Fruit fly (Drosophila melanogaster): Measurements from ENCODE around the gene Ncoa6.

The Ncoa6 gene

DNA sequence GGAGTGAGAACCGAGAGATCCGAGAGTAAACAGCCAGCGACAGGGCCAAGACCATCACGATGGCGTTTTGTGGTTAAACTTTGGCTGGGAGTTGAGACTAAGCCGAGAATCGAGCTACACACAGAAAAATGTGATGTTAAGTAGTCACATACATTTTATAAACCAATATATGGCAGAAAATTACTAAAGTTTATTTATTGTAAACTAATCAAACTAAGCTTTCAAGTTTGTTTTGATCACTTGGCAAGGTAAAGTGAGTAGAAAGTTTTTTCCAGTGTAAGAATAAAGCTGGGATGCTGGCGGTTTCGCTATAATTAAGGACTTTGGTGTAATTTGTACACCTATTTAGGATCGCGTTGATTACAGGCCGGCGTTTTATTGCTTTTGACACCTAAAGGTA, 46.1 kb upstream of the Ncoa6 start (continued):
- TF ChIP-seq salr (GFP tag; optimal IDR thresholded peaks at IDR 0.05) (peak in 1 of 2 experiments; percentile 55), eg (GFP tag; IDR thresholded peaks at IDR 0.05) (no peak), CG7368 (GFP tag; optimal IDR thresholded peaks at IDR 0.05) (peak; percentile 11), Sox15 (GFP tag; optimal IDR thresholded peaks at IDR 0.05) (no peak), CG4318 (GFP tag; optimal IDR thresholded peaks at IDR 0.05) (no peak), CG15336 (GFP tag; IDR thresholded peaks at IDR 0.05) (no peak), Eip78C (GFP tag) (peak; percentile 87), acj6 (GFP tag; optimal IDR thresholded peaks at IDR 0.05) (peak; percentile 38), Hr39 (GFP tag; optimal IDR thresholded peaks at IDR 0.05) (no peak), CG8632 (GFP tag; optimal IDR thresholded peaks at IDR 0.05) (peak; percentile 28), cyc (GFP tag; optimal IDR thresholded peaks at IDR 0.05) (peak; percentile 16), Hr38 (GFP tag; optimal IDR thresholded peaks at IDR 0.05) (no peak), dac (GFP tag; optimal IDR thresholded peaks at IDR 0.05) (no peak), CG10631 (GFP tag; optimal IDR thresholded peaks at IDR 0.05) (peak; percentile 63), CG31627 (GFP tag; optimal IDR thresholded peaks at IDR 0.05) (peak; percentile 11), lz (GFP tag; optimal IDR thresholded peaks at IDR 0.05) (peak; percentile 38), CG11902 (GFP tag; optimal IDR thresholded peaks at IDR 0.05) (no peak), CG11762 (GFP tag; optimal IDR thresholded peaks at IDR 0.05; ENCODE audit: insufficient read depth) (peak; percentile 30), Sox14 (GFP tag; optimal IDR thresholded peaks at IDR 0.05) (peak; percentile 56), Lpt (GFP tag; optimal IDR thresholded peaks at IDR 0.05) (no peak), dsx (GFP tag; optimal IDR thresholded peaks at IDR 0.05; ENCODE audit: poor library complexity, severe bottlenecking) (peak; percentile 79), Eip93F (GFP tag; optimal IDR thresholded peaks at IDR 0.05) (no peak), CG6854 (GFP tag; optimal IDR thresholded peaks at IDR 0.05) (no peak), topi (GFP tag; optimal IDR thresholded peaks at IDR 0.05) (peak; percentile 45), CG9139 (GFP tag; optimal IDR thresholded peaks at IDR 0.05) (peak; percentile 53), Ets96B (tag; optimal IDR thresholded peaks at IDR 0.05) (peak; percentile 80), CG8319 (GFP tag; optimal IDR thresholded peaks at IDR 0.05) (peak; percentile 18), OdsH (GFP tag; optimal IDR thresholded peaks at IDR 0.05) (peak; percentile 40), CG6792 (GFP tag; optimal IDR thresholded peaks at IDR 0.05) (peak; percentile 44), CG16779 (tag; optimal IDR thresholded peaks at IDR 0.05) (peak; percentile 14), Sox102F (GFP tag; optimal IDR thresholded peaks at IDR 0.05) (peak; percentile 15)

DNA sequence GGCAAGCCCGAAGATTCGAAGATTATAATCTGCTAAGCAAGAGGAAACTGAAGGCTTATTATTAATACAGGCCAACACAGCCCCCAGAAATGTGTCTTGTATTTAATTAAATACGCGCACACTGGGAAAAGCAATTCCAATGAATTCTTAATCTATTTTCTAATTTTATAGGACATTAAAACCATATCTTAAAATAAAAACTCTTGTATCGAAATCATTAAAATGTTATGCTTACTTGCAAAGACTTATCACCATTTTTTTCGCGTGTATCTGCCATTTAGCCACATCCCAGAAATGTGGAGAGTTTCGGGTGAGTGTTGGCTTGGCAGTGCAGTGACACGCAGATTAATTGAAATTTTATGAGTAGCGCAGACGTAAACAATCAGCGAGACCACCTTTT, 41.5 kb upstream of the Ncoa6 start:
- TF ChIP-seq CG10631 (GFP tag; optimal IDR thresholded peaks at IDR 0.05) (no peak), Lpt (GFP tag; optimal IDR thresholded peaks at IDR 0.05) (no peak), Smox (GFP tag; optimal IDR thresholded peaks at IDR 0.05) (no peak), Eip78C (GFP tag) (peak; percentile 56), CG31627 (GFP tag; optimal IDR thresholded peaks at IDR 0.05) (no peak), esn (GFP tag; optimal IDR thresholded peaks at IDR 0.05) (no peak), eg (GFP tag; IDR thresholded peaks at IDR 0.05) (0 out of 3 replicates have a peak, but pooled peaks have one; percentile 7), svp (GFP tag) (peak; percentile 36), Sox14 (GFP tag; optimal IDR thresholded peaks at IDR 0.05) (no peak), CG11902 (GFP tag; optimal IDR thresholded peaks at IDR 0.05) (no peak)

DNA sequence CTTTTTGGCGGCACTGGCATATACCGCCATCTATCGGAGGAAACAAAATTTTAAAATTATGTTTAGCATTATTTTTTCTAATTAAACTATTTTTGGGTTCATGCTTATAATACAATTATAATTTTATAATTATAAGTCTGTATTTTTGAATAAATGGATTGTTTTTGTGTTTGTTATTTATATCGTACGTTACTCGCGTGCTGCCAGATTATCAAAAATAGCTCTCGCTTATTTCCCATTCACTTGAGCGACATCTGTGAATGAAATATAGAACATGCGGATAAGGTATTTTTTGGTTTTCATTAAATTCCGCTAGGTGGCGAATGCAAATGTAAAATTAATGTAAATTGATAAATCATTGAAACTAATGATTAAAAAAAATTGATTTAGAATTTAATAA, 39.4 kb upstream of the Ncoa6 start:
- TF ChIP-seq CG6854 (GFP tag; optimal IDR thresholded peaks at IDR 0.05) (no peak), CG15336 (GFP tag; IDR thresholded peaks at IDR 0.05) (no peak), achi (GFP tag; optimal IDR thresholded peaks at IDR 0.05) (no peak), svp (GFP tag) (peak; percentile 53), CG31627 (GFP tag; optimal IDR thresholded peaks at IDR 0.05) (peak; percentile 6), dac (GFP tag; optimal IDR thresholded peaks at IDR 0.05) (no peak)

DNA sequence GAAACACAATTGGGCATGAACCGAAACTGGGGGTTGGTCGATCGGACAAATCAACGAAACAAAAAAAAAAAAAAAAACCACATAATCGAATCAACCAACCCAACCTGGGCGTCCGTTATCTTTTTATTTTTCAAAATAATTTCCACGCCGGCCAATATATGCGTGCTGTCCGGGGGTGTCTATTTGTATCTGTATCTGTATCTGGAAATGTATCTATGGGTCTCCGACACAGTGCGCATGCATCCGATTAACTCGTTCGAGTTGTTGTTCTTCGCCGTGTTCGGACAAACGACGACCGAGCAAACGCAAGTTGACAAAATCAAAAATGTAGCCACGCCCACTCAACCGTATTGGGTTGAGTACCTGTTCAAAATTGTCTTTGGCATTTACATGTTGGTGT, 35.9 kb upstream of the Ncoa6 start:
- TF ChIP-seq CG6808 (GFP tag; optimal IDR thresholded peaks at IDR 0.05) (no peak), salr (GFP tag; optimal IDR thresholded peaks at IDR 0.05) (no peak), eg (GFP tag; IDR thresholded peaks at IDR 0.05) (no peak), dac (GFP tag; optimal IDR thresholded peaks at IDR 0.05) (no peak), CG10669 (GFP tag; optimal IDR thresholded peaks at IDR 0.05) (no peak), CG7368 (GFP tag; optimal IDR thresholded peaks at IDR 0.05) (no peak), fd59A (GFP tag; optimal IDR thresholded peaks at IDR 0.05) (no peak), CG6792 (GFP tag; optimal IDR thresholded peaks at IDR 0.05) (no peak), Hr38 (GFP tag; optimal IDR thresholded peaks at IDR 0.05) (no peak), esn (GFP tag; optimal IDR thresholded peaks at IDR 0.05) (no peak), cyc (GFP tag; optimal IDR thresholded peaks at IDR 0.05) (no peak), Lpt (GFP tag; optimal IDR thresholded peaks at IDR 0.05) (no peak), Hr39 (GFP tag; optimal IDR thresholded peaks at IDR 0.05) (no peak), fkh (GFP tag; optimal IDR thresholded peaks at IDR 0.05) (no peak), net (GFP tag; optimal IDR thresholded peaks at IDR 0.05) (no peak), Blimp-1 (GFP tag; optimal IDR thresholded peaks at IDR 0.05) (no peak), Sox102F (GFP tag; optimal IDR thresholded peaks at IDR 0.05) (no peak), CG16779 (tag; optimal IDR thresholded peaks at IDR 0.05) (no peak), CG6854 (GFP tag; optimal IDR thresholded peaks at IDR 0.05) (no peak)
